Fruit fly (Drosophila melanogaster) Kc167 (cell line): ENCODE measurements around the gene bchs.

Experiments
- h ChIP-seq: fragments of >200 bp; optimal IDR thresholded peaks from 3 replicates; lab custom pipeline; 2018; ENCODE audit warnings: missing external identifiers
- psq ChIP-seq: fragments of >200 bp; optimal IDR thresholded peaks from 2 replicates; lab custom pipeline; 2017; ENCODE audit warnings: missing external identifiers

- TF ChIP-seq h (lab: Kevin White, UChicago) (no peak), psq (lab: Kevin White, UChicago) (no peak)
Measured at dm6 chr2L:5925637-5926036, 18.7 kb downstream of the bchs start, which contains the start of gene dsf.
